Worm (Caenorhabditis elegans) whole organism, young adult: ENCODE results near the gene snfc-5.
"Not testable (repeated sequence)": the region's sequence is repeated elsewhere in the genome, so short reads cannot be mapped to it uniquely, and the experiment has no call there.

Source experiments
- K11D2.4 ChIP-seq: fragments of 200-800 bp; sonication (Bioruptor generic); IDR thresholded peaks from 2 replicates; pipeline ENCODE4 v1.3.6; 2022; ENCODE audit warnings: missing genetic modification reagents, missing genetic modification characterization, missing compliant biosample characterization
- him-1 ChIP-seq: sonication (generic microtip); optimal IDR thresholded peaks from 2 replicates; lab custom pipeline; 2016; ENCODE audit warnings: missing genotype, missing genetic modification reagents, missing genetic modification characterization, missing compliant biosample characterization
- hmg-1.2 ChIP-seq: fragments of 200-800 bp; sonication (Bioruptor generic); IDR thresholded peaks from 2 replicates; pipeline ENCODE4 v1.3.6; 2022; ENCODE audit warnings: missing genetic modification reagents, missing genetic modification characterization, missing compliant biosample characterization
- snpc-4 ChIP-seq, 5 experiments: fragments of 150-350 bp in 1 of 5; sonication (generic microtip) in 4 of 5; optimal IDR thresholded peaks; 2 replicates each; lab custom pipeline; 2014 to 2018; ENCODE audit warnings: missing genetic modification characterization in 5 of 5, missing biosample characterization in 3 of 5, antibody characterized with exemption in 2 of 5, mild to moderate bottlenecking in 2 of 5, missing compliant biosample characterization in 2 of 5, missing genotype in 2 of 5, moderate library complexity in 2 of 5, missing genetic modification reagents in 1 of 5

DNA sequence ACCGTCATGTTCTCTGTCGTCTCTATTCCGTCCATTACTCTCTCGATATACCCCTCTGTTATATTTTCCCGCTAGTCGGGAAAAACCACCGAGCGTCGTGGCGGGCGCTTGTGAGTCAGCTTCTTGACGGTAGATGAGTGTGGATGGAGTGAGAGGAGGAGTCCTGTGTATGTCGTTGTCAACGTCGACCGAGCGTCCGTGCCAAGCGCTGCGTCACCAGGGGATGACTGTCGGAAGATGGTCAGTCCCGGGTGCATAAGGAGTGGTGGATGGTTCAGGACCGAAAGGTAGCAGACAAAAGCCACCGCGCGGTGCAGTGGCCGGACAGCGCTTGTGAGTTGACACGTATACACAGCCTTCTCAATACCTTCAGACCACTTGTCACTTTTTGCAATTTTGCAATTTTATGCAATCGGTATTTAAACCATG lies 35.2 kb upstream of the snfc-5 start:
- not testable (repeated sequence) for TF ChIP-seq snpc-4 (GFP tag; optimal IDR thresholded peaks at IDR 0.05; lab: Kevin White, UChicago)
- TF ChIP-seq snpc-4 (tag; optimal IDR thresholded peaks at IDR 0.05; lab: Kevin White, UChicago): peak in 2 of 4 experiments; percentile 44 to 65
- TF ChIP-seq K11D2.4 (GFP tag; lab: Robert Waterston, UW): peak; percentile 49; the same call in 1 of the 2 replicates
- peak; percentile 85 for TF ChIP-seq hmg-1.2
- TF ChIP-seq him-1: peak; percentile 6
